Worm (Caenorhabditis elegans): ENCODE results near the gene C04B4.4.

DNA sequence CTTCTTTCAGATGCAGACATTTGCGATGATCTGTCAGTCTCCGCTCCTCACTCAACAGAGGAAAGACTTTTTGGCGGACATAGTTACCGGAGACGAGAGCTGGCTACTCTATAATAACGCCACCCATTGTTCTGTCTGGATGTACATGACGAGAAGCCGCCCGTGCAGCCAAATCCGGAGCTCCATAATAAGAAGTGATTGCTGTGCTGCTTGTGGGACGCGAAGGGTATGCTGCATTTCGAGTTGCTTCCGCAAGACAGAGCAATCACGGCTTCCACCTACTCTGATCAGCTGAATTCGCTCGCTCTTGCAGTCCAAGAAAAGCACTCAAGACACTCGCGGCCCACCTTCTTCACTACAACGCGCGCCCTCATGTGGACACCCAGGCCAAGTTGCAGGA lies 23.1 kb downstream of the C04B4.4 start:
- TF ChIP-seq hlh-30 (tag; optimal IDR thresholded peaks at IDR 0.05; ENCODE audit: insufficient read depth) (no peak), ztf-16 (tag; optimal IDR thresholded peaks at IDR 0.05) (no peak), lin-11 (tag; optimal IDR thresholded peaks at IDR 0.05) (no peak), ama-1 (optimal IDR thresholded peaks at IDR 0.05) (no peak), ceh-2 (tag; optimal IDR thresholded peaks at IDR 0.05) (no peak), hlh-13 (GFP tag; optimal IDR thresholded peaks at IDR 0.05) (no peak)
